Worm (Caenorhabditis elegans) whole organism, L1 larva: ENCODE results near the gene ogt-1.
A peak's percentile ranks its signal among the peaks of the same experiment; 100 is the strongest.

Experiments
- C04F5.9 ChIP-seq: sonication (generic microtip); optimal IDR thresholded peaks from 2 replicates; lab custom pipeline; 2016; ENCODE audit warnings: missing genetic modification characterization, missing compliant biosample characterization
- C16A3.4 ChIP-seq: fragments of 150-350 bp; optimal IDR thresholded peaks from 2 replicates; lab custom pipeline; 2014; ENCODE audit warnings: missing biosample characterization, missing genetic modification characterization
- aha-1 ChIP-seq: fragments of 150-350 bp; optimal IDR thresholded peaks from 2 replicates; lab custom pipeline; 2014; ENCODE audit warnings: missing biosample characterization, missing genetic modification characterization
- aly-2 ChIP-seq: fragments of 150-350 bp; optimal IDR thresholded peaks from 2 replicates; lab custom pipeline; 2014; ENCODE audit warnings: missing biosample characterization, missing genetic modification characterization
- blmp-1 ChIP-seq: fragments of 150-350 bp; optimal IDR thresholded peaks from 2 replicates; lab custom pipeline; 2014; ENCODE audit warnings: missing biosample characterization, missing genetic modification characterization
- ceh-63 ChIP-seq: fragments of 200-800 bp; sonication (Bioruptor generic); optimal IDR thresholded peaks from 2 replicates; lab custom pipeline; 2018; ENCODE audit warnings: mild to moderate bottlenecking, missing genetic modification characterization, missing compliant biosample characterization
- ceh-8 ChIP-seq: fragments of 200-800 bp; sonication (Bioruptor generic); optimal IDR thresholded peaks from 2 replicates; lab custom pipeline; 2018; ENCODE audit warnings: mild to moderate bottlenecking, missing genetic modification characterization, moderate library complexity, missing compliant biosample characterization
- ceh-82 ChIP-seq, 3 experiments: fragments of 150-350 bp in 1 of 3; sonication (generic microtip) in 2 of 3; optimal IDR thresholded peaks; 2 replicates each; lab custom pipeline; 2014 to 2017; ENCODE audit warnings: missing biosample characterization in 3 of 3, missing genetic modification characterization in 3 of 3
- ceh-88 ChIP-seq: fragments of 200-800 bp; sonication (Bioruptor generic); IDR thresholded peaks from 2 replicates; pipeline ENCODE4 v1.3.6; 2022; ENCODE audit warnings: missing genetic modification characterization, missing compliant biosample characterization
- ceh-90 ChIP-seq: sonication (generic microtip); optimal IDR thresholded peaks from 2 replicates; lab custom pipeline; 2016; ENCODE audit warnings: missing genetic modification characterization, missing compliant biosample characterization
- ces-1 ChIP-seq: fragments of 150-350 bp; optimal IDR thresholded peaks from 2 replicates; lab custom pipeline; 2014; ENCODE audit warnings: missing biosample characterization, missing genetic modification reagents, missing genetic modification characterization
- dpl-1 ChIP-seq, 3 experiments: fragments of 150-350 bp in 2 of 3; sonication (generic microtip) in 1 of 3; optimal IDR thresholded peaks; 2 replicates each; lab custom pipeline; 2014 to 2017; ENCODE audit warnings: missing biosample characterization in 3 of 3, missing genetic modification characterization in 3 of 3, missing genetic modification reagents in 3 of 3
- dsc-1 ChIP-seq: sonication (generic microtip); optimal IDR thresholded peaks from 2 replicates; lab custom pipeline; 2016; ENCODE audit warnings: mild to moderate bottlenecking, missing genetic modification characterization, missing compliant biosample characterization
- egl-27 ChIP-seq, 2 experiments: fragments of 150-350 bp in 1 of 2; sonication (generic microtip); optimal IDR thresholded peaks; 3 replicates each; lab custom pipeline; 2017 to 2018; ENCODE audit warnings: missing biosample characterization in 2 of 2, missing genetic modification characterization in 2 of 2, missing genetic modification reagents in 2 of 2
- elt-2 ChIP-seq: sonication (generic microtip); optimal IDR thresholded peaks from 2 replicates; lab custom pipeline; 2016; ENCODE audit warnings: missing genetic modification characterization, mild to moderate bottlenecking, inconsistent platforms, missing compliant biosample characterization, missing genetic modification reagents
- elt-3 ChIP-seq, 6 experiments: fragments of 150-350 bp in 1 of 6; sonication (generic microtip); optimal IDR thresholded peaks; 2 replicates each; lab custom pipeline; 2017 to 2018; ENCODE audit warnings: missing biosample characterization in 6 of 6, missing genetic modification characterization in 6 of 6, inconsistent platforms in 1 of 6
- fkh-10 ChIP-seq: sonication (generic microtip); optimal IDR thresholded peaks from 2 replicates; lab custom pipeline; 2017; ENCODE audit warnings: missing biosample characterization, missing genetic modification reagents, missing genetic modification characterization
- fkh-4 ChIP-seq: sonication (generic microtip); optimal IDR thresholded peaks from 2 replicates; lab custom pipeline; 2016; ENCODE audit warnings: missing compliant biosample characterization, missing genetic modification characterization, borderline replicate concordance
- fos-1 ChIP-seq: fragments of 150-350 bp; optimal IDR thresholded peaks from 2 replicates; lab custom pipeline; 2014; ENCODE audit warnings: missing biosample characterization, missing genetic modification characterization
- hlh-17 ChIP-seq: fragments of 200-800 bp; sonication (Bioruptor generic); optimal IDR thresholded peaks from 2 replicates; lab custom pipeline; 2018; ENCODE audit warnings: missing genetic modification characterization, mild to moderate bottlenecking, missing compliant biosample characterization, moderate library complexity, borderline replicate concordance
- hpl-2 ChIP-seq: fragments of 150-350 bp; optimal IDR thresholded peaks from 2 replicates; lab custom pipeline; 2014; ENCODE audit warnings: missing biosample characterization, missing genetic modification reagents, missing genetic modification characterization
- irx-1 ChIP-seq: sonication (generic microtip); optimal IDR thresholded peaks from 2 replicates; lab custom pipeline; 2016; ENCODE audit warnings: missing genetic modification characterization, missing compliant biosample characterization
- lin-14 ChIP-seq: fragments of 200-800 bp; sonication (Bioruptor generic); optimal IDR thresholded peaks from 2 replicates; lab custom pipeline; 2018; ENCODE audit warnings: mild to moderate bottlenecking, missing genetic modification characterization, moderate library complexity, missing compliant biosample characterization
- lin-15B ChIP-seq: fragments of 150-350 bp; sonication (generic microtip); optimal IDR thresholded peaks from 3 replicates; lab custom pipeline; 2014; ENCODE audit warnings: missing biosample characterization, missing genetic modification characterization
- lin-39 ChIP-seq: fragments of 150-350 bp; optimal IDR thresholded peaks from 2 replicates; lab custom pipeline; 2014; ENCODE audit warnings: missing biosample characterization, missing genetic modification reagents, missing genetic modification characterization
- mab-9 ChIP-seq: fragments of 200-800 bp; sonication (Bioruptor generic); IDR thresholded peaks from 2 replicates; pipeline ENCODE4 v1.3.6; 2022; ENCODE audit warnings: missing genetic modification reagents, missing genetic modification characterization, missing compliant biosample characterization
- mdl-1 ChIP-seq, 2 experiments: fragments of 150-350 bp; optimal IDR thresholded peaks; 2 replicates each; lab custom pipeline; 2014 to 2017; ENCODE audit warnings: missing biosample characterization in 2 of 2, missing genetic modification characterization in 2 of 2, inconsistent platforms in 1 of 2
- mep-1 ChIP-seq: fragments of 150-350 bp; optimal IDR thresholded peaks from 2 replicates; lab custom pipeline; 2014; ENCODE audit warnings: missing biosample characterization, missing genetic modification characterization
- nhr-11 ChIP-seq: fragments of 150-350 bp; optimal IDR thresholded peaks from 2 replicates; lab custom pipeline; 2014; ENCODE audit warnings: missing biosample characterization, missing genetic modification characterization
- nhr-19 ChIP-seq: fragments of 200-800 bp; sonication (Bioruptor generic); conservative IDR thresholded peaks from 2 replicates; pipeline ENCODE4 v1.3.6; 2022; ENCODE audit warnings: missing genetic modification characterization, missing compliant biosample characterization
- nhr-20 ChIP-seq: sonication (generic microtip); optimal IDR thresholded peaks from 2 replicates; lab custom pipeline; 2016; ENCODE audit warnings: mild to moderate bottlenecking, missing genetic modification characterization, missing compliant biosample characterization
- nhr-237 ChIP-seq: fragments of 150-350 bp; optimal IDR thresholded peaks from 2 replicates; lab custom pipeline; 2014; ENCODE audit warnings: missing biosample characterization, missing genetic modification characterization
- nhr-47 ChIP-seq: sonication (generic microtip); optimal IDR thresholded peaks from 2 replicates; lab custom pipeline; 2016; ENCODE audit warnings: mild to moderate bottlenecking, missing genetic modification characterization, moderate library complexity, missing compliant biosample characterization
- nhr-77 ChIP-seq: fragments of 150-350 bp; optimal IDR thresholded peaks from 2 replicates; lab custom pipeline; 2014; ENCODE audit warnings: missing biosample characterization, missing genetic modification characterization
- nhr-84 ChIP-seq: sonication (generic microtip); optimal IDR thresholded peaks from 2 replicates; lab custom pipeline; 2017; ENCODE audit warnings: missing biosample characterization, missing genetic modification characterization
- nhr-85 ChIP-seq: sonication (generic microtip); peaks from one replicate; lab custom pipeline; 2016; ENCODE audit warnings: missing genetic modification characterization, inconsistent platforms, missing compliant biosample characterization
- nhr-90 ChIP-seq: sonication (generic microtip); optimal IDR thresholded peaks from 2 replicates; lab custom pipeline; 2016; ENCODE audit warnings: mild to moderate bottlenecking, missing genetic modification characterization, missing compliant biosample characterization; ENCODE audit not compliant: poor library complexity
- pax-3 ChIP-seq: fragments of 200-800 bp; sonication (Bioruptor generic); optimal IDR thresholded peaks from 2 replicates; lab custom pipeline; 2018; ENCODE audit warnings: mild to moderate bottlenecking, missing genetic modification characterization, moderate library complexity, missing compliant biosample characterization
- pqm-1 ChIP-seq: sonication (generic microtip); optimal IDR thresholded peaks from 3 replicates; lab custom pipeline; 2017; ENCODE audit warnings: missing biosample characterization, missing genetic modification characterization
- snpc-4 ChIP-seq: fragments of 150-350 bp; optimal IDR thresholded peaks from 2 replicates; lab custom pipeline; 2014; ENCODE audit warnings: missing biosample characterization, missing genetic modification characterization
- snu-23 ChIP-seq: sonication (generic microtip); optimal IDR thresholded peaks from 2 replicates; lab custom pipeline; 2016; ENCODE audit warnings: missing genetic modification characterization, missing compliant biosample characterization
- sox-4 ChIP-seq: sonication (generic microtip); optimal IDR thresholded peaks from 2 replicates; lab custom pipeline; 2016; ENCODE audit warnings: missing genetic modification characterization, missing compliant biosample characterization
- sup-37 ChIP-seq: fragments of 200-800 bp; sonication (Bioruptor generic); optimal IDR thresholded peaks from 2 replicates; lab custom pipeline; 2018; ENCODE audit warnings: mild to moderate bottlenecking, missing genetic modification characterization, missing compliant biosample characterization
- swsn-7 ChIP-seq: sonication (generic microtip); optimal IDR thresholded peaks from 2 replicates; lab custom pipeline; 2016; ENCODE audit warnings: missing genetic modification characterization, missing compliant biosample characterization
- unc-130 ChIP-seq: fragments of 150-350 bp; optimal IDR thresholded peaks from 2 replicates; lab custom pipeline; 2017; ENCODE audit warnings: missing biosample characterization, missing genetic modification characterization, inconsistent platforms
- unc-62 ChIP-seq: fragments of 150-350 bp; optimal IDR thresholded peaks from 2 replicates; lab custom pipeline; 2014; ENCODE audit warnings: missing biosample characterization, missing genetic modification reagents, missing genetic modification characterization
- xbp-1 ChIP-seq: sonication (generic microtip); optimal IDR thresholded peaks from 2 replicates; lab custom pipeline; 2016; ENCODE audit warnings: missing genetic modification characterization, missing compliant biosample characterization
- zag-1 ChIP-seq: fragments of 150-350 bp; optimal IDR thresholded peaks from 2 replicates; lab custom pipeline; 2014; ENCODE audit warnings: missing biosample characterization, missing genetic modification characterization
- zip-4 ChIP-seq: fragments of 200-800 bp; sonication (Bioruptor generic); optimal IDR thresholded peaks from 2 replicates; lab custom pipeline; 2018; ENCODE audit warnings: mild to moderate bottlenecking, missing genetic modification characterization, moderate library complexity, missing compliant biosample characterization

ogt-1 gene

ce11 chrIII:7199467-7199866 lies 45.9 kb upstream of the ogt-1 start (continued):
- TF ChIP-seq xbp-1 (tag; lab: Kevin White, UChicago) (no peak), nhr-47 (tag; lab: Kevin White, UChicago) (no peak), egl-27 (tag; optimal IDR thresholded peaks at IDR 0.05; lab: Kevin White, UChicago) (no peak), elt-3 (tag; optimal IDR thresholded peaks at IDR 0.05; lab: Kevin White, UChicago) (peak in 3 of 6 experiments; percentile 13 to 92 (median 48)), sup-37 (GFP tag; lab: Kevin White, UChicago) (no peak), pax-3 (tag; lab: Kevin White, UChicago) (no peak), fos-1 (tag; lab: Kevin White, UChicago) (no peak), sox-4 (tag; lab: Kevin White, UChicago) (no peak), hpl-2 (no peak)

- peak; percentile 36 for TF ChIP-seq snpc-4 (tag; lab: Kevin White, UChicago)
- TF ChIP-seq ceh-8 (GFP tag; lab: Kevin White, UChicago), result no peak
- TF ChIP-seq lin-39 (tag; lab: Kevin White, UChicago), result no peak
- no peak for TF ChIP-seq fkh-10 (GFP tag; lab: Kevin White, UChicago)
- TF ChIP-seq mep-1, result peak; percentile 79
- no peak for TF ChIP-seq aha-1 (tag; lab: Kevin White, UChicago)
- no peak for TF ChIP-seq ces-1 (GFP tag; lab: Kevin White, UChicago)
- TF ChIP-seq nhr-11, result no peak
- peak; percentile 74 for TF ChIP-seq snu-23 (GFP tag; lab: Kevin White, UChicago)
- TF ChIP-seq fos-1 (tag; lab: Kevin White, UChicago), result peak; percentile 17
- TF ChIP-seq lin-15B, result peak; percentile 25
- TF ChIP-seq unc-130 (tag; lab: Kevin White, UChicago), result peak; percentile 12
- peak; percentile 43 for TF ChIP-seq elt-2 (tag; lab: Kevin White, UChicago)
- peak; percentile 84 for TF ChIP-seq nhr-90
- peak; percentile 91 for TF ChIP-seq nhr-85 (tag; lab: Kevin White, UChicago)
- peak; percentile 90 to 96 (median 93) for TF ChIP-seq dpl-1 (GFP tag; optimal IDR thresholded peaks at IDR 0.05; lab: Kevin White, UChicago)
- TF ChIP-seq C04F5.9, result peak; percentile 47
- peak; percentile 81 for TF ChIP-seq pax-3 (tag; lab: Kevin White, UChicago)
- TF ChIP-seq mab-9 (GFP tag; lab: Robert Waterston, UW), result no peak
- TF ChIP-seq ceh-88 (GFP tag; lab: Robert Waterston, UW), result peak; percentile 34; the same call in 1 of the 2 replicates
- no peak for TF ChIP-seq nhr-84 (tag; lab: Kevin White, UChicago)
- no peak for TF ChIP-seq elt-3 (tag; optimal IDR thresholded peaks at IDR 0.05; lab: Kevin White, UChicago)
- TF ChIP-seq nhr-77 (tag; lab: Kevin White, UChicago), result no peak
- TF ChIP-seq blmp-1 (tag; lab: Kevin White, UChicago), result peak; percentile 49
- peak; percentile 77 for TF ChIP-seq nhr-19 (GFP tag; lab: Robert Waterston, UW)
- peak; percentile 77 for TF ChIP-seq dsc-1 (tag; lab: Kevin White, UChicago)
- TF ChIP-seq xbp-1 (tag; lab: Kevin White, UChicago), result peak; percentile 77
- TF ChIP-seq hlh-17 (GFP tag; lab: Kevin White, UChicago), result no peak
- peak; percentile 72 for TF ChIP-seq swsn-7
- TF ChIP-seq nhr-47 (tag; lab: Kevin White, UChicago), result peak; percentile 85
- peak; percentile 65 for TF ChIP-seq sox-4 (tag; lab: Kevin White, UChicago)
- TF ChIP-seq ceh-82 (tag; optimal IDR thresholded peaks at IDR 0.05; lab: Kevin White, UChicago), result peak; percentile 46 to 66 (median 51)
- TF ChIP-seq irx-1, result peak; percentile 84
- peak; percentile 76 for TF ChIP-seq fkh-4
- TF ChIP-seq aly-2 (tag; lab: Kevin White, UChicago), result no peak
- no peak for TF ChIP-seq ceh-63
- TF ChIP-seq nhr-237 (tag; lab: Kevin White, UChicago), result no peak
- TF ChIP-seq unc-62 (GFP tag; lab: Kevin White, UChicago), result no peak
- TF ChIP-seq mdl-1 (tag; optimal IDR thresholded peaks at IDR 0.05; lab: Kevin White, UChicago), result peak in 1 of 2 experiments; percentile 36
- TF ChIP-seq ceh-90 (tag; lab: Kevin White, UChicago), result peak; percentile 93
- peak; percentile 37 for TF ChIP-seq C16A3.4 (tag; lab: Kevin White, UChicago)
- no peak for TF ChIP-seq zip-4 (GFP tag; lab: Kevin White, UChicago)
- peak; percentile 67 for TF ChIP-seq nhr-20 (tag; lab: Kevin White, UChicago)
- TF ChIP-seq lin-14 (GFP tag; lab: Kevin White, UChicago), result peak; percentile 76
- TF ChIP-seq zag-1 (tag; lab: Kevin White, UChicago), result no peak
- TF ChIP-seq pqm-1 (tag; lab: Kevin White, UChicago), result no peak
- TF ChIP-seq sup-37 (GFP tag; lab: Kevin White, UChicago), result no peak
These were observed 45.2 kb upstream of the ogt-1 start, which contains the start of gene pfd-5 for ce11 chrIII:7198838-7199237. Gene pfd-5, minus strand, starts transcription at chrIII:7198884.
